Worm (Caenorhabditis elegans) whole organism, mixed stage, embryonic: Measurements from ENCODE around the gene F56C4.2.

Source experiments
- lin-13 ChIP-seq: fragments of 150-350 bp; optimal IDR thresholded peaks from 2 replicates; lab custom pipeline; 2014; ENCODE audit warnings: missing biosample characterization, missing genetic modification characterization
- pha-4 ChIP-seq: fragments of 150-350 bp; optimal IDR thresholded peaks from 2 replicates; lab custom pipeline; 2018; ENCODE audit warnings: missing biosample characterization, missing genetic modification reagents, missing genetic modification characterization
- snpc-4 ChIP-seq: fragments of 150-350 bp; optimal IDR thresholded peaks from 2 replicates; lab custom pipeline; 2014; ENCODE audit warnings: missing biosample characterization, missing genetic modification characterization
- sptf-1 ChIP-seq: sonication (generic microtip); optimal IDR thresholded peaks from 2 replicates; lab custom pipeline; 2017; ENCODE audit warnings: mild to moderate bottlenecking, missing genetic modification characterization, moderate library complexity, missing compliant biosample characterization
- unc-39 ChIP-seq: fragments of 150-350 bp; optimal IDR thresholded peaks from 2 replicates; lab custom pipeline; 2014; ENCODE audit warnings: missing biosample characterization, missing genetic modification characterization

DNA sequence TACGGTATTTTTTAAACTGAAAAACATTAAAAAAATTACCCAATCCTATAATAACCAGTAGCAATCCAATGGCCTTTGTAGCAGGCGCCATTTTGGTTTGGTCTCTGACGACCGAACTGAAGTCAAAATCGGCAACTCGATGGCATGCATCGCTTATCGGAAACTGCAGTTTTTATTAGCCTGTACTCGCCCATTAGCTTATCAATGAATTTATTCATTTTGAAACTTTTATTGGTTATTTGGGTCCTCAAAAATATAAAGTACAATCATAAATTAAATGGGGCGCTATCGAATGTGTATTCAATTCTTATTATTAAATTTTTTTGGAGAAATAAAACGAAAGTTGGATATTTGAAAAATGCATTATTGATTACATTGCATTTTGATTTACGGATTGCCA, 10.4 kb upstream of the F56C4.2 start, which contains the start of gene R09H10.5:
- TF ChIP-seq sptf-1 (tag; lab: Kevin White, UChicago): no peak
- TF ChIP-seq pha-4 (tag; lab: Kevin White, UChicago): no peak
- TF ChIP-seq lin-13 (tag; lab: Kevin White, UChicago): no peak
- no peak for TF ChIP-seq snpc-4 (tag; lab: Kevin White, UChicago)
- no peak for TF ChIP-seq unc-39
